Worm (Caenorhabditis elegans): ENCODE measurements around the gene frpr-9.

The frpr-9 gene

DNA sequence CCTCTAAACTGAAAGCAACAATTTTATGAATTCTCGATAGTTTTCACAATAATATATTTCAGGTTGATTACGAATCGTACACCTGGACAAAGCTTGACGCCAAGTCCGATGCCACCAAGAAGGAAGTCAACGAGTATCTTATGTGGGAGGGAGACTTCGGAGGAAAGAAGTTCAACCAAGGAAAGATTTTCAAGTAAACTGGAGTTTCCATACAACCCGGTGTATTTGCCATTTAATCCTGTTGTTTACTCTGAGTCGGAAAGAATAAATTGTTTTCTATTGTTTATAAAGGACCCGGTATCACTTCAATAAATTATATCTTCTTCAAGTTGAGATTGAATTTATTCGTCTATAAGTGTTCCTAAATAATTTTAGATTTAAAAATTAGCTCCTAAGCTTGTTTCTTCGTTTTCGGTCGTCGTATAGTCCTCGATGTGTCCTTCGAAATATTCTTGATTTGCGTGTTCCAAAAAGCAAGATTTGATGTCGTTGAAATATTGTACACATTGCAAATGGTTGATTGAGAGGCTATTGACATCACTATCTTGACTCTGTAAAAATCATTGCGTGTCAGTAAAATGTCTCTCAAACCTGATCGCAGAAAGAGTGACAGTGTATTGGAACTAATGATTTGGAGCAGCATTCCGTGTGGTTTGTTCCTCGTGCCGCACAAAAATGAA is 24.2 kb upstream of the frpr-9 start:
- TF ChIP-seq tbx-37 (GFP tag; conservative IDR thresholded peaks at IDR 0.05) (no peak), F13C5.2 (tag; optimal IDR thresholded peaks at IDR 0.05) (no peak)

DNA sequence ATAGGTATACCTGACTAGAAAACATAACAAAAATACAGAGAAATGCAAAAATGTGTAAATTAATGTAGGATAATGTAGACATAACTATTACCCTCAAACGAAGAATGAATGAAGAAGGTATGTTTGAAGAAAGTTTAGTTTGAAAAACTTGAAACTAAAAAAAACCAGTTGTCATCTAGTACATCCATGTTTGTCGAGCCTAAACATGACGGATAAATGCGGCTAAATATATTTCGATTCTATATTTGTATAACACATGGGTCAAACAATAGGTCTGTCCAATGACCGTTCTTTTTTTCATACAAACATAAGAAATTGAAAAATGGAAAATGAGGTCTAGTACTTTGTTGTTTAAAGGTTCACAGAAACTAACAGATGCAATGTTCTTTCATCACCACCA is 21.8 kb upstream of the frpr-9 start, which contains the start of gene F17C11.22:
TSS of gene F17C11.22 (minus strand) at position 101 of the 400 bp plus-strand sequence.
- TF ChIP-seq hmg-4 (GFP tag; optimal IDR thresholded peaks at IDR 0.05) (no peak), aly-1 (tag; optimal IDR thresholded peaks at IDR 0.05) (no peak), flt-1 (GFP tag; IDR thresholded peaks at IDR 0.05) (no peak), tbx-11 (GFP tag; IDR thresholded peaks at IDR 0.05) (no peak), tra-4 (tag; optimal IDR thresholded peaks at IDR 0.05) (no peak), ets-7 (tag; optimal IDR thresholded peaks at IDR 0.05) (no peak), sea-1 (GFP tag; conservative IDR thresholded peaks at IDR 0.05) (no peak), pes-1 (GFP tag; IDR thresholded peaks at IDR 0.05) (no peak), ama-1 (optimal IDR thresholded peaks at IDR 0.05) (no peak), scrt-1 (GFP tag; IDR thresholded peaks at IDR 0.05) (no peak), tbx-37 (GFP tag; conservative IDR thresholded peaks at IDR 0.05) (no peak), hnd-1 (tag; optimal IDR thresholded peaks at IDR 0.05) (no peak), F13C5.2 (tag; optimal IDR thresholded peaks at IDR 0.05) (no peak)

DNA sequence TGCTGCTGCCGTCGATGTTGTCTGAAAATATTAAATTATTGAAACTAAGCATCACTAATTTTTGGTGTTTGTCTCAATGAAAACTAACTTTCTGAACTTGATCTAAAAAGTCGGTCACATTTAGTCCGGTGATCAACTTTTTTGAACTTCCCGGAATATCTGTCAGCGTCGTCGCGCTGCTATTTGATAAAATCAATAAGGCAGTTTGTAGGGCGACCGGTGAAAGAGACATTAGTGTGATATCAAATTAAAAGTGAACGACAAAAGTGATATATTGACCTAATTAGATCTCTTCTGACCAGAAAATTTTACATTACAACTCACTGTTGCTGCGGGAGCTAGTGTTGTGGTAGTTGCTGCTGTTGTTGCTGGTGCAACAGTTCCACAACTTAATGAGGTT is 21.0 kb upstream of the frpr-9 start:
- TF ChIP-seq aly-1 (tag; optimal IDR thresholded peaks at IDR 0.05) (no peak), tbx-37 (GFP tag; conservative IDR thresholded peaks at IDR 0.05) (no peak), pes-1 (GFP tag; IDR thresholded peaks at IDR 0.05) (no peak), tbx-11 (GFP tag; IDR thresholded peaks at IDR 0.05) (no peak), ets-7 (tag; optimal IDR thresholded peaks at IDR 0.05) (no peak), hmbx-1 (tag; optimal IDR thresholded peaks at IDR 0.05) (no peak), scrt-1 (GFP tag; IDR thresholded peaks at IDR 0.05) (no peak), B0310.2 (tag; optimal IDR thresholded peaks at IDR 0.05) (no peak), ceh-36 (tag; optimal IDR thresholded peaks at IDR 0.05) (no peak), hmg-4 (GFP tag; optimal IDR thresholded peaks at IDR 0.05) (no peak), ama-1 (optimal IDR thresholded peaks at IDR 0.05) (no peak), tra-4 (tag; optimal IDR thresholded peaks at IDR 0.05) (no peak), flt-1 (GFP tag; IDR thresholded peaks at IDR 0.05) (no peak), F13C5.2 (tag; optimal IDR thresholded peaks at IDR 0.05) (no peak), hnd-1 (tag; optimal IDR thresholded peaks at IDR 0.05) (no peak), ceh-13 (GFP tag; optimal IDR thresholded peaks at IDR 0.05) (no peak), sea-1 (GFP tag; conservative IDR thresholded peaks at IDR 0.05) (no peak)

ce11 chrV:10975091-10975490 is 16.8 kb upstream of the frpr-9 start:
- TF ChIP-seq tbx-11 (GFP tag; IDR thresholded peaks at IDR 0.05), result no peak
- TF ChIP-seq B0310.2 (tag; optimal IDR thresholded peaks at IDR 0.05), result no peak
- no peak for TF ChIP-seq ama-1 (optimal IDR thresholded peaks at IDR 0.05)
- no peak for TF ChIP-seq sea-1 (GFP tag; conservative IDR thresholded peaks at IDR 0.05)
- no peak for TF ChIP-seq tbx-37 (GFP tag; conservative IDR thresholded peaks at IDR 0.05)
- TF ChIP-seq ceh-13 (GFP tag; optimal IDR thresholded peaks at IDR 0.05), result no peak
- TF ChIP-seq scrt-1 (GFP tag; IDR thresholded peaks at IDR 0.05), result no peak
- TF ChIP-seq hmg-4 (GFP tag; optimal IDR thresholded peaks at IDR 0.05), result no peak
- TF ChIP-seq hmbx-1 (tag; optimal IDR thresholded peaks at IDR 0.05), result no peak
- no peak for TF ChIP-seq ets-7 (tag; optimal IDR thresholded peaks at IDR 0.05)
- no peak for TF ChIP-seq flt-1 (GFP tag; IDR thresholded peaks at IDR 0.05)
- no peak for TF ChIP-seq hnd-1 (tag; optimal IDR thresholded peaks at IDR 0.05)
- no peak for TF ChIP-seq tra-4 (tag; optimal IDR thresholded peaks at IDR 0.05)

- TF ChIP-seq sea-1 (GFP tag; conservative IDR thresholded peaks at IDR 0.05) (no peak), F13C5.2 (tag; optimal IDR thresholded peaks at IDR 0.05) (no peak), hmbx-1 (tag; optimal IDR thresholded peaks at IDR 0.05) (no peak), hnd-1 (tag; optimal IDR thresholded peaks at IDR 0.05) (no peak), ets-7 (tag; optimal IDR thresholded peaks at IDR 0.05) (no peak), B0310.2 (tag; optimal IDR thresholded peaks at IDR 0.05) (no peak), tbx-11 (GFP tag; IDR thresholded peaks at IDR 0.05) (no peak), tra-4 (tag; optimal IDR thresholded peaks at IDR 0.05) (no peak), ceh-13 (GFP tag; optimal IDR thresholded peaks at IDR 0.05) (no peak), hmg-4 (GFP tag; optimal IDR thresholded peaks at IDR 0.05) (no peak), aly-1 (tag; optimal IDR thresholded peaks at IDR 0.05) (no peak), pes-1 (GFP tag; IDR thresholded peaks at IDR 0.05) (no peak), scrt-1 (GFP tag; IDR thresholded peaks at IDR 0.05) (no peak), ceh-36 (tag; optimal IDR thresholded peaks at IDR 0.05) (no peak)
Measured at ce11 chrV:10981113-10981512, 10.8 kb upstream of the frpr-9 start, which contains the start of gene fig-1. Gene fig-1, minus strand, starts transcription at chrV:10981213.

- TF ChIP-seq aly-1 (tag; optimal IDR thresholded peaks at IDR 0.05), result no peak
- TF ChIP-seq pes-1 (GFP tag; IDR thresholded peaks at IDR 0.05), result no peak
- TF ChIP-seq hnd-1 (tag; optimal IDR thresholded peaks at IDR 0.05), result no peak
- TF ChIP-seq tra-4 (tag; optimal IDR thresholded peaks at IDR 0.05), result no peak
- no peak for TF ChIP-seq ets-7 (tag; optimal IDR thresholded peaks at IDR 0.05)
- TF ChIP-seq sea-1 (GFP tag; conservative IDR thresholded peaks at IDR 0.05), result no peak
- TF ChIP-seq tbx-37 (GFP tag; conservative IDR thresholded peaks at IDR 0.05), result no peak
- no peak for TF ChIP-seq ama-1 (optimal IDR thresholded peaks at IDR 0.05)
- TF ChIP-seq flt-1 (GFP tag; IDR thresholded peaks at IDR 0.05), result no peak
- no peak for TF ChIP-seq B0310.2 (tag; optimal IDR thresholded peaks at IDR 0.05)
- no peak for TF ChIP-seq ceh-36 (tag; optimal IDR thresholded peaks at IDR 0.05)
- TF ChIP-seq ceh-13 (GFP tag; optimal IDR thresholded peaks at IDR 0.05), result no peak
- no peak for TF ChIP-seq F13C5.2 (tag; optimal IDR thresholded peaks at IDR 0.05)
- TF ChIP-seq tbx-11 (GFP tag; IDR thresholded peaks at IDR 0.05), result no peak
Measured at ce11 chrV:10998797-10999196, 6.9 kb downstream of the frpr-9 start, which contains the start of gene F53B7.7. Gene F53B7.7, plus strand, starts transcription at chrV:10999097.

- TF ChIP-seq sea-1 (GFP tag; conservative IDR thresholded peaks at IDR 0.05), result no peak
- TF ChIP-seq ceh-13 (GFP tag; optimal IDR thresholded peaks at IDR 0.05), result no peak
- TF ChIP-seq B0310.2 (tag; optimal IDR thresholded peaks at IDR 0.05), result no peak
- TF ChIP-seq pes-1 (GFP tag; IDR thresholded peaks at IDR 0.05), result no peak
- TF ChIP-seq F13C5.2 (tag; optimal IDR thresholded peaks at IDR 0.05), result peak; percentile 23
Measured at ce11 chrV:11000650-11001049, 8.8 kb downstream of the frpr-9 start, which contains the start of gene isy-1. Gene isy-1, minus strand, starts transcription at chrV:11000699.
